Worm (Caenorhabditis elegans) whole organism, L4/young adult: Measurements from ENCODE around the gene wdfy-3.
"Not testable (repeated sequence)": the region's sequence is repeated elsewhere in the genome, so short reads cannot be mapped to it uniquely, and the experiment has no call there.

Experiments
- W03F9.2 ChIP-seq: fragments of 150-350 bp; optimal IDR thresholded peaks from 2 replicates; lab custom pipeline; 2014; ENCODE audit warnings: missing biosample characterization, missing genetic modification characterization
- dao-5 ChIP-seq: sonication (generic microtip); optimal IDR thresholded peaks from 2 replicates; lab custom pipeline; 2016; ENCODE audit warnings: missing genotype, missing genetic modification characterization, moderate library complexity, missing compliant biosample characterization
- him-1 ChIP-seq: sonication (generic microtip); optimal IDR thresholded peaks from 2 replicates; lab custom pipeline; 2016; ENCODE audit warnings: missing genotype, missing genetic modification reagents, missing genetic modification characterization, missing compliant biosample characterization

wdfy-3 gene

DNA sequence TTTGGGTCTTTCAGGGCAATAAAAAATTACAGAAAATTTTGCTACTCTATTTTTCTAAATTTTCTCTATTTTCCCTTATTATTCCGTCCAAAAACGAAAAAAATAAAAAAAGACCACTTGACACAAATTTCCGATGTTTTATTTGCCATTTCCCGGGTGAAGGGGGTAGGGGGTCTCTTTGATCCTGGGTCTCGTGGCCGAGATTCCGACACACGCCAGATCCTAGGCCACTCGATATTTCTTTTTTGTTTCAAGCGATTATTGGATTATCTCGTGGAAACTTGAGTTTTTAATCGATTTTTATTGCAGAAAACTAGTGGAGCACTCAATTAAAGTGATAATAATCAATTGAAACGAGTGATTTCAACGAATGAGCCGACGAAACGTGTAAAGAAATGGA lies at the start of gene wdfy-3, which contains the start of gene C26H9A.4:
Gene wdfy-3 (plus strand): TSS at position 308 of the 400 bp plus-strand sequence.
Gene C26H9A.4 (plus strand): TSS at position 317 of the 400 bp plus-strand sequence.
- TF ChIP-seq dao-5: no peak
- no peak for TF ChIP-seq W03F9.2 (tag; lab: Kevin White, UChicago)
- TF ChIP-seq him-1 (tag; lab: Kevin White, UChicago): no peak

DNA sequence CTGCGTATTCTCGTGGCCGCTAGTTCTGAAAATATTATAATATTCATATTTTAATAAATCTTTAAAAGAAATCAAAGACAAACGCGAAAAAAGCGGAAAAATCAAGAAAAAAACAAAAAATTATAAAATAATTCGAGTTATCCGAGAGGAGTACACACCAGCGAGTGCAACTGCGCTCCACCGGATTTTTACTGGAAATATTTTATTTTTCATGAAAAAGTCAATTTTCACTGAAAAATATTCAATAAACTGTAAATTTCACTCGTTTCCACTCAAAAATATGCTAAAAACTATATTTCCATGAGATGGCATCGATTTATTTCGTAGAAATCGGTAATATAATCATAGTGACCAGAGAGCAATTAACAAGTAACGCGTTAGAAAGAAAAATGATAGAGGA lies 47.8 kb upstream of the wdfy-3 start, which contains the start of gene Y55D9A.2:
Gene Y55D9A.2 (minus strand): TSS at position 31 of the 400 bp plus-strand sequence.
- peak; percentile 15 for TF ChIP-seq W03F9.2 (tag; lab: Kevin White, UChicago)
- no peak for TF ChIP-seq dao-5

DNA sequence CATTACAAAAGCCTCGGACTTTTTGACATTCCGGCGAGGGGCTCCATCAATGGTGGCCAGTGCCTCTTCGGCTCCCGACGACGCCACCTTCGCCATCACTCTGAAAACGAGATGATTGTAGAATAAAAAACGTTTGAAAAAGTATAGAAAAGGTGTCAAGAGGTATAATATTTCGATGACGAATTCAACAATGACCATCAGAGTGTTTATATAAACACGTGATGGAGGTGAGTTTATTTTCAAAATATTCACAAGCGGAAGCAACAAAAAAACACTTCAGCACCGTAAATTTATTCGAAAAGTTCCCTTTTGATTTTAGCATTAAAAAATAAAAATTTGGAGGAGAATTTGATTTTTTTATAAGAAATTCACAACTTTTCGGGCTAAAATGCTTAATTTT lies 38.6 kb upstream of the wdfy-3 start, which contains the start of gene efa-6:
Gene efa-6 (minus strand): TSS at position 101 of the 400 bp plus-strand sequence.
- TF ChIP-seq dao-5 (no peak), W03F9.2 (tag; lab: Kevin White, UChicago) (no peak), him-1 (tag; lab: Kevin White, UChicago) (no peak)

DNA sequence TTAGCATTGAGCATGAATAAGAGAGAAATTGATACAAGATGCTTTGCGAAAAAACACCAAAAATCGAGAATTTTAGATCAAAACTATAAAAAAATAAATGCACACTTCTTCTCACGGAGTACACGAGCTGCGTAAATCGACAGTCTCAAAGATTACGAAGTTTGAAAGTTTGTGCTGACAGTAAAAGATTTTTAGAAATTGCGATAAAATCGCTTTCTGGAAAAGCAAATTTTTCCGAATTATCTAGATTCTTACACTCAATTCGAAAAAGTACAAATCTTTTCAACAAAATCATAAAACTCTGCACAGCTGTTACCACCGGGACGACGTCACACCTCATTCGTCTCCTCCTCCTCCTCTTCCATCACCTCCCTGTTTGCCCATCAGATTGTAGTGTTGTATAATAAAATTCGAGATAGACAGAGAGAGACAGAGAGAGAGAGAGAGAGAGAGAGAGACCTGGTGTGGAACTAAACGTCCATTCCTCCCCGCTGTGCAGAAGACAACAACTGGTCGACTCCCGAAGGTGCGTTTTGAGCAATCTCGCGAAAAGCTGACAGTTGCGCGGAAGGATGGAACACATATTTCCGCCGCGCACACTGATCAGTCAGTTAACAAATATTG lies 38.0 kb upstream of the wdfy-3 start:
- TF ChIP-seq dao-5 (no peak), him-1 (tag; lab: Kevin White, UChicago) (no peak), W03F9.2 (tag; lab: Kevin White, UChicago) (no peak)

DNA sequence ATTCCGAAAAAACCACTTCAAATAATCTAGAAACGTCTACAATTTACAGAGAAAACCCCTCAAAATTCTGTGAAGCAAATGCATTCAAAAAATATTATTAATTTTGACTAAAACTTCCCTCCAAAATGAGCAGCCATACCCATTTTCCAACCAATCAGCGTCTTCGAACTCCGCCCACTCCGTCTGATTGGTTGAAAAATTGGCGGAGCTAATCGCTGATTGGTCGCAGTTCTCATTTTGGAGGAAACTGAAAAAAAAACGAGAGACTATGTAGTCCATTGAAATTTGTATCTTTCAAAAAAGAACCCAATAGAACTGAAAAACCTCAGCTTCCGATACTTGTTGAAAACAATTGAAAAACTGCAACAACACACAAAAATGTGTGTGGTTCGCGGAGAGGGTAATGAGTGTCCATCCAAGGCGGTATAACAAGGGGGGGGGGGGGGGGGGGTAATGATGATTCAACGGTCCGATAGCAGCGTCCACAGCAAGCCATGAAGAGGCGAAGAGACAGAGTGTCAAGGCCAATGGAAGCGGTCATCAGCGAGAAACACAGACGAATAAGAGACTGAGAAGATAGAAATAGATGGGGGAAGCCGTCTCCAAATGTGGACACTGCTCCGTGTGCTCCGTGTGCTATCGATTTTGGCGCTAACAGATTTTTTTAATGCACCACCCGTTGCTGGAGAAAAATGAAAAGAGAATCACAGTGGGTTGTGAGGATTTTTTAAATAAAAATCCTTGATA lies 36.1 kb upstream of the wdfy-3 start:
- TF ChIP-seq W03F9.2 (tag; lab: Kevin White, UChicago): no peak

DNA sequence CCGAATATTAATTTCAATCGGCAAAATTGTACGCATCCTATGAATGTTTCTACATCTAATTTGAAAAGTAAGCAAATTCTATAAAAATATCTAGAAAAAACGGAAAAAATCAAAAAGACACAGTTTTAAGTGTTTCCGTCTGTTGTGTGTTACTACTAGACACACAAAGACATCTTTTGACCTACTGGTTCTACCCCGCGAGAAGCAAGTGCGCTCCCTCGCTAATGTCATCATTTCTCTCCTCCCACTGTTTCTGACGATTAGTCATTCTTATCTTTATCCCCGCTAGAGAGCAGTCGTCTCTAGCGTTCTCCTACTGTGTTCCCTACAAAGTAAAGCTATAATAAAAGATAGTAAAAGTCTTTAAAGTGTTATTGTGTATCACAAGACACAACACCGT lies 35.3 kb upstream of the wdfy-3 start:
- TF ChIP-seq him-1 (tag; lab: Kevin White, UChicago): no peak

DNA sequence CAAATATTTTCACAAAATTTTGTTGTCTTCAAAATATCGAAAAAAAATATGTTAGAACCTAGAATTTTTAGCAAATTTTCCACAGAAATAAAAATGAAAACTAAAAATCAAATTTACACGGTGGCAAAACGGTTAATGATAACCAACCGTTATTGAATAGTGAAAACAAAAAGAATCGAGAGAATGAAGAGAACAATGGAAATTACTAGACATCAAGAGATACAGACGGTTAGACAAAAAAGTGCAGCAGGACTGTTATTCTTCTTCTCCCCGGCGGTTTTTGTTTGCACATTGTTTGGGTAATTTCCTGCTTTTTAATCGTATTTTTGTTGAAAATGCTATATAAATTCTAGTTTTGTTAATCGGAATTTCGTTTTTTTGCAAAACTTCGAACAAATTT lies 34.3 kb upstream of the wdfy-3 start:
- TF ChIP-seq W03F9.2 (tag; lab: Kevin White, UChicago) (no peak), dao-5 (no peak), him-1 (tag; lab: Kevin White, UChicago) (no peak)

DNA sequence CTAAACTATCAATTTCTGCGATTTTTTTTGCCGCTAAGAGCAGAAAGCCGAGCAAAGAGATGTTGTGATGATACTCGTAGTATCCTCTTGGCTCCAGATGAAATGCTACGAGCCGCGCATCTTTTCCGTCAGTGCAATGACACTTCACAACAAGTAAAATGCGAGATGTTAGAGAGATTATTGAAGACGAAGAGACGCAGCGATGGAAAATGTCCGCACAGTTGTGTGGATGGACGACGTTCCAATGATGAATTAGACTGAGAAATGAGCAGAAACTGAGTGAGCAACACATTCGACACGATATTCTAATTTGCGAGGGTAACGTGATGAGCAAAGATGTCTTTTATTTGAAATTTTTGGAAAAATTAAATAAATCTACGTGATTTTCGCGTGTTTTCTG lies 32.3 kb upstream of the wdfy-3 start:
- TF ChIP-seq dao-5 (no peak), W03F9.2 (tag; lab: Kevin White, UChicago) (no peak), him-1 (tag; lab: Kevin White, UChicago) (no peak)

DNA sequence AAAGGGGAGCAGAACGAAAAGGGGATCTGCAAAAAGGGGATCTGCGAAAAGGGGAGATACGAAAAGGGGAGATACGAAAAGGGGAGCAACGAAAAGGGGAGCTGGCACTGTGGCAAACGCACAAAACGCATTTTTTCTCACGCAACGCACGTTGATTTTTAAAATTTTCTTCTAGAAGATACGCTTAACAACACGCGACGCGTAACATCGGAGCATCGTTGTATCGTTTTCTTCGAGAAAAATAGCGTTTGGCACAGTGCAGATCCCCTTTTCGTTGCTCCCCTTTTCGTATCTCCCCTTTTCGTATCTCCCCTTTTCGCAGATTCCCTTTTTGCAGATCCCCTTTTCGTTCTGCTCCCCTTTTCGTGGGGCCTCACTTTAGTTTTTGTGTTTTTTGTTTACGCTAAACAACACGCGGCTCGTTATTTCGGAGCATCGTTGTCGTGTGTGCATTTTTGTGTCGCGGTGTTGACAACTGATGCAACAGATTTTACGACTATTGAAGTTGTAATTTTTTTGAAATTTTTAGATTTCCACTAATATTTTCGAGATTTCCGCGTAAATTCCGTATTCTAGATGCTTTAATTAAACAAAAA lies 31.6 kb upstream of the wdfy-3 start:
- peak; percentile 18 for TF ChIP-seq W03F9.2 (tag; lab: Kevin White, UChicago)

DNA sequence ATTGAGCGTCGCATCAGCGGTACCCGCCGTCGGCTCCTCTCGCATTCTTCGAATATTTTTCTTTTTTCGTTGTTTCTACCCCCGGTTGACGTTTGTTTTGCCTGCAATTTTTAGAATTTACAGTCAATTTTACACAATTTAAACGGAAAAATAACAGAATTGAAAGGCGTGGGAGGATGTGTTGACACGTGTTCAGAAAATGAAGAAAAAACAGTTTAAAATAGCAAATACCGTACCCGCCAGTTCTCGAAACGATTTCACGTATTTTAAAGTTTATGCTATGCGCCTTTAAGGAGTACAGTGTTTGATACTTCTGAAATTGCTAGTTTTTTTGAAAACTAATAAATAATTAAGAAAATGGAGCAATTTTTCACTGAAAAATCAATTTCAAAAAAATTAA lies 22.3 kb upstream of the wdfy-3 start, which contains the start of gene ark-1:
Gene ark-1 (minus strand): TSS at position 101 of the 400 bp plus-strand sequence.
- TF ChIP-seq dao-5 (no peak), him-1 (tag; lab: Kevin White, UChicago) (no peak), W03F9.2 (tag; lab: Kevin White, UChicago) (no peak)

DNA sequence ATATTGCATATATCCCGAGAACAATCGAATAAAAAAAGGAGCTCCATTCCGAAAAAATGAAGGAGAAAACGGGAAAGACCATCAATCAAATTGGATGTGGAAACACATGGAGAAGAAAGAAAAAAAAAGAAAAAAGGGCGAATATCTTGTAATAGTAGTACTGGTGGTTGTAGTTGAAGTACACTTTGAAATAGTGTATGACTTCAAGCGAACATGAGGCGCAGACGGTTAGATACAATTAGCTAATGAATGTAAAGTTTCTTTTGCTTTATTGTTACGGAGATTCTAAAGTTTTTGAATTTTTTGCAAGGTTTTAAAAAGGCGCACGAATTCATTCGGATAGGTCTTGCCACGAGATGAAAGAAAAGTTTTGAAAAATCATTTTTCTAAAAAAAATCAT lies 20.8 kb upstream of the wdfy-3 start:
- no peak for TF ChIP-seq him-1 (tag; lab: Kevin White, UChicago)
- no peak for TF ChIP-seq W03F9.2 (tag; lab: Kevin White, UChicago)
- no peak for TF ChIP-seq dao-5

DNA sequence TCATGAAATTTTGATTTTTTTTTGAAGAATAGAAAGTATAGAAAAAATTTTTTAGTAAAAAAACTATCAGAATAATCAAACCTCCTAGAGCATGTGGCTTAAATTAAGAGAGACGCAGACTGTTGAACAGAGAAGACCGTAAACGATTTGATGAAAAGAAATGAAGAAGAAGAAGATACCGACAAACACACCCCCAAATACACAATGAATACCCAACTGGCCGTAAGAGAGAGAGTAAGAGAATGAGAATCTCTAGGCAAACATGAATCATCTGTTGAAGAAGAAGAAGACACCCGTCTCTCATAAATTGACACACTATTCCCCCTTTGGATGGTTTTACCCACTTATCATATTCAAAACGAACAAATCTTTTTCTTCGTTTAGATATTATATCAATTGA lies 19.4 kb upstream of the wdfy-3 start:
- TF ChIP-seq W03F9.2 (tag; lab: Kevin White, UChicago) (no peak), him-1 (tag; lab: Kevin White, UChicago) (no peak), dao-5 (no peak)

DNA sequence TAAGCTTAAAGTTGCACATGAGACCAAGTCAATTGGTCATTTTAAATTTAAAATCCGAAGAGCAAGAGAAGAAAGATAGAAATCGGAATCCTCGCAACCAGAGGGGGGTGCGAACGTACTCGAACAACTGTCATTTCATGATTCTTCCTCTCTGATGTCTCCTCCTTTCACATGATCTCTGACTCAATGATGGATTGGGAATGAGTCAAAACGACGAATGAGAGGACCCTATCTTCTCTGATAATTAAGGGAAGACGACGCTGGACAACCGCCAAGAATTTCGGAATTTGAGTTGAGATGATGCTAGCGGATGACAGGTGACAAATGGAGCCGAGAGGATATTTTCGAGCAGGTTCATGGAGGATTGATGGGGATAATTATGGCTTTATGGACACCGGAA lies 15.9 kb upstream of the wdfy-3 start:
- TF ChIP-seq him-1 (tag; lab: Kevin White, UChicago): no peak

DNA sequence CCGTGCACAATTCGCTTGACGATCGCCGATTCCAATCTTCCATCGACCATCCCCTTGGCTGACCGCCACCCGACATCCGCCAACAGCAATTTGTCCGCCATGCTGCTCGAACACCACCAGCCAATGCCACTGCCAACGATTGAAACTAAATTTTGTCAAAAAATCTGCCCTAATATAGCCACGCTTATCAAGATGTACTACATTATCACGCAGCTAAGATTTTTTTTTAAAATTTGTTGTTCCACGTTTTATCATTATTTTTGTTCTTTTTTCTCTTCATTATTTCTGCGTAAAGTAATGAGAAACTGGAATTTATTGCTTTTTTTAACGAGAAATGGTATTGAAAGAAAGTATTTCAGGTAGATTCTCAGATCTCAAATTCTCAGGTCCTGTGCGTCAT lies 13.9 kb upstream of the wdfy-3 start, which contains the start of gene C26H9A.3:
Gene C26H9A.3 (minus strand): TSS at position 101 of the 400 bp plus-strand sequence.
- not testable (repeated sequence) for TF ChIP-seq dao-5; W03F9.2 (tag; lab: Kevin White, UChicago); him-1 (tag; lab: Kevin White, UChicago)
